Worm (Caenorhabditis elegans) whole organism, L1 larva: ENCODE results near the gene M151.2.

Experiments
- C34B4.2 ChIP-seq: sonication (generic microtip); optimal IDR thresholded peaks from 2 replicates; lab custom pipeline; 2017; ENCODE audit warnings: mild to moderate bottlenecking, missing genetic modification characterization, missing compliant biosample characterization
- Y116A8C.19 ChIP-seq: sonication (generic microtip); optimal IDR thresholded peaks from 2 replicates; lab custom pipeline; 2016; ENCODE audit warnings: missing compliant biosample characterization, missing genetic modification characterization, borderline replicate concordance
- aha-1 ChIP-seq: fragments of 150-350 bp; optimal IDR thresholded peaks from 2 replicates; lab custom pipeline; 2014; ENCODE audit warnings: missing biosample characterization, missing genetic modification characterization
- ama-1 ChIP-seq: fragments of 150-350 bp; optimal IDR thresholded peaks from 2 replicates; lab custom pipeline; 2014
- blmp-1 ChIP-seq: fragments of 150-350 bp; optimal IDR thresholded peaks from 2 replicates; lab custom pipeline; 2014; ENCODE audit warnings: missing biosample characterization, missing genetic modification characterization
- ceh-82 ChIP-seq, 3 experiments: fragments of 150-350 bp in 1 of 3; sonication (generic microtip) in 2 of 3; optimal IDR thresholded peaks; 2 replicates each; lab custom pipeline; 2014 to 2017; ENCODE audit warnings: missing biosample characterization in 3 of 3, missing genetic modification characterization in 3 of 3
- dsc-1 ChIP-seq: sonication (generic microtip); optimal IDR thresholded peaks from 2 replicates; lab custom pipeline; 2016; ENCODE audit warnings: mild to moderate bottlenecking, missing genetic modification characterization, missing compliant biosample characterization
- efl-1 ChIP-seq, 4 experiments: fragments of 150-350 bp; optimal IDR thresholded peaks in 3 of 4; peaks in 1 of 4; 1 replicate in 1 of 4; 2 replicates in 3 of 4; lab custom pipeline; 2014; ENCODE audit warnings: missing biosample characterization in 2 of 4, missing genetic modification characterization in 2 of 4, missing genetic modification reagents in 2 of 4
- egl-27 ChIP-seq, 2 experiments: fragments of 150-350 bp in 1 of 2; sonication (generic microtip); optimal IDR thresholded peaks; 3 replicates each; lab custom pipeline; 2017 to 2018; ENCODE audit warnings: missing biosample characterization in 2 of 2, missing genetic modification characterization in 2 of 2, missing genetic modification reagents in 2 of 2
- elt-2 ChIP-seq: sonication (generic microtip); optimal IDR thresholded peaks from 2 replicates; lab custom pipeline; 2016; ENCODE audit warnings: missing genetic modification characterization, mild to moderate bottlenecking, inconsistent platforms, missing compliant biosample characterization, missing genetic modification reagents
- elt-3 ChIP-seq, 6 experiments: fragments of 150-350 bp in 1 of 6; sonication (generic microtip); optimal IDR thresholded peaks; 2 replicates each; lab custom pipeline; 2017 to 2018; ENCODE audit warnings: missing biosample characterization in 6 of 6, missing genetic modification characterization in 6 of 6, inconsistent platforms in 1 of 6
- fkh-10 ChIP-seq: sonication (generic microtip); optimal IDR thresholded peaks from 2 replicates; lab custom pipeline; 2017; ENCODE audit warnings: missing biosample characterization, missing genetic modification reagents, missing genetic modification characterization
- fkh-4 ChIP-seq: sonication (generic microtip); optimal IDR thresholded peaks from 2 replicates; lab custom pipeline; 2016; ENCODE audit warnings: missing compliant biosample characterization, missing genetic modification characterization, borderline replicate concordance
- irx-1 ChIP-seq: sonication (generic microtip); optimal IDR thresholded peaks from 2 replicates; lab custom pipeline; 2016; ENCODE audit warnings: missing genetic modification characterization, missing compliant biosample characterization
- jun-1 ChIP-seq: fragments of 150-350 bp; optimal IDR thresholded peaks from 2 replicates; lab custom pipeline; 2014; ENCODE audit warnings: missing biosample characterization, missing genetic modification reagents, missing genetic modification characterization
- lin-14 ChIP-seq: fragments of 200-800 bp; sonication (Bioruptor generic); optimal IDR thresholded peaks from 2 replicates; lab custom pipeline; 2018; ENCODE audit warnings: mild to moderate bottlenecking, missing genetic modification characterization, moderate library complexity, missing compliant biosample characterization
- lin-15B ChIP-seq: fragments of 150-350 bp; sonication (generic microtip); optimal IDR thresholded peaks from 3 replicates; lab custom pipeline; 2014; ENCODE audit warnings: missing biosample characterization, missing genetic modification characterization
- lin-35 ChIP-seq, 2 experiments: fragments of 150-350 bp; optimal IDR thresholded peaks; 2 replicates each; lab custom pipeline; 2014; ENCODE audit warnings: missing biosample characterization in 2 of 2, missing genetic modification characterization in 2 of 2, missing genetic modification reagents in 2 of 2
- lin-39 ChIP-seq: fragments of 150-350 bp; optimal IDR thresholded peaks from 2 replicates; lab custom pipeline; 2014; ENCODE audit warnings: missing biosample characterization, missing genetic modification reagents, missing genetic modification characterization
- lir-3 ChIP-seq: sonication (generic microtip); optimal IDR thresholded peaks from 2 replicates; lab custom pipeline; 2016; ENCODE audit warnings: mild to moderate bottlenecking, missing genetic modification characterization, moderate library complexity, missing compliant biosample characterization; ENCODE audit not compliant: poor library complexity
- lsy-2 ChIP-seq, 2 experiments: fragments of 150-350 bp; optimal IDR thresholded peaks; 2 replicates each; lab custom pipeline; 2014; ENCODE audit warnings: missing biosample characterization in 2 of 2, missing genetic modification characterization in 2 of 2
- mab-9 ChIP-seq: fragments of 200-800 bp; sonication (Bioruptor generic); IDR thresholded peaks from 2 replicates; pipeline ENCODE4 v1.3.6; 2022; ENCODE audit warnings: missing genetic modification reagents, missing genetic modification characterization, missing compliant biosample characterization
- mdl-1 ChIP-seq, 2 experiments: fragments of 150-350 bp; optimal IDR thresholded peaks; 2 replicates each; lab custom pipeline; 2014 to 2017; ENCODE audit warnings: missing biosample characterization in 2 of 2, missing genetic modification characterization in 2 of 2, inconsistent platforms in 1 of 2
- mef-2 ChIP-seq: fragments of 150-350 bp; optimal IDR thresholded peaks from 2 replicates; lab custom pipeline; 2014; ENCODE audit warnings: missing biosample characterization, missing genetic modification characterization
- nhr-20 ChIP-seq: sonication (generic microtip); optimal IDR thresholded peaks from 2 replicates; lab custom pipeline; 2016; ENCODE audit warnings: mild to moderate bottlenecking, missing genetic modification characterization, missing compliant biosample characterization
- nhr-237 ChIP-seq: fragments of 150-350 bp; optimal IDR thresholded peaks from 2 replicates; lab custom pipeline; 2014; ENCODE audit warnings: missing biosample characterization, missing genetic modification characterization
- nhr-47 ChIP-seq: sonication (generic microtip); optimal IDR thresholded peaks from 2 replicates; lab custom pipeline; 2016; ENCODE audit warnings: mild to moderate bottlenecking, missing genetic modification characterization, moderate library complexity, missing compliant biosample characterization
- nhr-76 ChIP-seq: sonication (generic microtip); optimal IDR thresholded peaks from 2 replicates; lab custom pipeline; 2017; ENCODE audit warnings: missing biosample characterization, missing genetic modification characterization
- nhr-77 ChIP-seq: fragments of 150-350 bp; optimal IDR thresholded peaks from 2 replicates; lab custom pipeline; 2014; ENCODE audit warnings: missing biosample characterization, missing genetic modification characterization
- nhr-84 ChIP-seq: sonication (generic microtip); optimal IDR thresholded peaks from 2 replicates; lab custom pipeline; 2017; ENCODE audit warnings: missing biosample characterization, missing genetic modification characterization
- nhr-85 ChIP-seq: sonication (generic microtip); peaks from one replicate; lab custom pipeline; 2016; ENCODE audit warnings: missing genetic modification characterization, inconsistent platforms, missing compliant biosample characterization
- pax-3 ChIP-seq: fragments of 200-800 bp; sonication (Bioruptor generic); optimal IDR thresholded peaks from 2 replicates; lab custom pipeline; 2018; ENCODE audit warnings: mild to moderate bottlenecking, missing genetic modification characterization, moderate library complexity, missing compliant biosample characterization
- rnt-1 ChIP-seq: sonication (generic microtip); optimal IDR thresholded peaks from 2 replicates; lab custom pipeline; 2016; ENCODE audit warnings: mild to moderate bottlenecking, missing genetic modification characterization, moderate library complexity, missing compliant biosample characterization
- snpc-4 ChIP-seq: fragments of 150-350 bp; optimal IDR thresholded peaks from 2 replicates; lab custom pipeline; 2014; ENCODE audit warnings: missing biosample characterization, missing genetic modification characterization
- sox-4 ChIP-seq: sonication (generic microtip); optimal IDR thresholded peaks from 2 replicates; lab custom pipeline; 2016; ENCODE audit warnings: missing genetic modification characterization, missing compliant biosample characterization
- tlp-1 ChIP-seq: fragments of 150-350 bp; optimal IDR thresholded peaks from 2 replicates; lab custom pipeline; 2014; ENCODE audit warnings: missing biosample characterization, missing genetic modification characterization
- unc-30 ChIP-seq: sonication (generic microtip); optimal IDR thresholded peaks from 2 replicates; lab custom pipeline; 2017; ENCODE audit warnings: missing biosample characterization, missing genetic modification characterization
- vab-15 ChIP-seq: sonication (generic microtip); optimal IDR thresholded peaks from 2 replicates; lab custom pipeline; 2017; ENCODE audit warnings: missing genotype, mild to moderate bottlenecking, missing genetic modification characterization, missing compliant biosample characterization
- zip-4 ChIP-seq: fragments of 200-800 bp; sonication (Bioruptor generic); optimal IDR thresholded peaks from 2 replicates; lab custom pipeline; 2018; ENCODE audit warnings: mild to moderate bottlenecking, missing genetic modification characterization, moderate library complexity, missing compliant biosample characterization
- ztf-4 ChIP-seq: fragments of 150-350 bp; optimal IDR thresholded peaks from 2 replicates; lab custom pipeline; 2014; ENCODE audit warnings: missing biosample characterization, missing genetic modification characterization

The M151.2 gene

DNA sequence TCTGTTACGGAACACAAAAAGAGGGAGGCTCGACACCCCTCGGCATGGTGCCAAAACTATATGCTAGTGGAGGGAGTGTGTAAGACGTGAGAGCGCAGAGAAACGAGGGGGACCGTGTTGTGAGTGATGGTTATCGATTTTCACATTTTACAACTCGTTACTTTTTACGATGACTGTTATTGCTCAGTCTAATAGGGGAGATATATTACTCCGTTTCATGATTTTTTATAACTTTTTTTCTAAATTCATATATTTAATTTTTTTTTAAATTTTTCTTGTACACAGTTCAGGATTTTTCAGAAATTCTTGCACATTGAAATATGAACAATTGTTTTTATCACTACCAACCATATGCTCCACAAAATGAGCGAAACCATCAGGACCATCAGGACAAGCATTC, 24.5 kb downstream of the M151.2 start, which contains the start of gene F19B10.5:
TSS of gene F19B10.5 (plus strand) at position 301 of the 400 bp plus-strand sequence.
- no peak for TF ChIP-seq fkh-10 (GFP tag; lab: Kevin White, UChicago)
- no peak for TF ChIP-seq efl-1 (optimal IDR thresholded peaks at IDR 0.05; lab: Kevin White, UChicago)
- TF ChIP-seq efl-1 (GFP tag; optimal IDR thresholded peaks at IDR 0.05 in 1 of 2; lab: Kevin White, UChicago), result peak in 1 of 2 experiments; percentile 31

DNA sequence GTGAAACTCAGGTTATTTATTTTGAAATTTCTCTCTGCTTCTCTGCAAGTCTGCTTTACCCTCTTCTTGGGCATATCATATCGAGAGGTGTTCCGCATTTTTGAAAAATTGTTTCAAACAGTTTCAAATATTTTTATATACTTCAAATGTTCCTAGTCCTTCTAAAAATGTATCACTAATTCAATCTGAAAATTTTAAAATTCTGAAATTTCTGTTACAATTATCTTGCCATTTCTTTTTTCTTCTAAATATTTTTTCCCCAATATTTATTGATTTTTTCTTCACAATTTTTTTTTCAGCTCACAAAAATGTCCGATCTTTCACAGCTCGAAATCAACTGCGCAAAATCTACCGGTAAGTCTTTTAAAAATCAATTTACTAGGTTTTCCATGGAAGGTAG, 28.9 kb downstream of the M151.2 start, which contains the start of gene F19B10.4:
TSS of gene F19B10.4 (plus strand) at position 301 of the 400 bp plus-strand sequence.
- TF ChIP-seq fkh-4 (tag; lab: Kevin White, UChicago), result no peak
- no peak for TF ChIP-seq lin-39 (tag; lab: Kevin White, UChicago)
- no peak for TF ChIP-seq zip-4 (GFP tag; lab: Kevin White, UChicago)
- TF ChIP-seq efl-1 (optimal IDR thresholded peaks at IDR 0.05; lab: Kevin White, UChicago), result no peak
- no peak for TF ChIP-seq efl-1 (GFP tag; optimal IDR thresholded peaks at IDR 0.05 in 1 of 2; lab: Kevin White, UChicago)
- TF ChIP-seq nhr-76, result no peak
- TF ChIP-seq lsy-2 (tag; optimal IDR thresholded peaks at IDR 0.05; lab: Kevin White, UChicago), result no peak
- TF ChIP-seq mef-2 (tag; lab: Kevin White, UChicago), result no peak
- no peak for TF ChIP-seq rnt-1 (tag; lab: Kevin White, UChicago)
- no peak for TF ChIP-seq nhr-20 (tag; lab: Kevin White, UChicago)
- TF ChIP-seq nhr-85 (tag; lab: Kevin White, UChicago), result no peak
- no peak for TF ChIP-seq jun-1 (tag; lab: Kevin White, UChicago)
- no peak for TF ChIP-seq C34B4.2 (tag; lab: Kevin White, UChicago)
- no peak for TF ChIP-seq Y116A8C.19 (tag; lab: Kevin White, UChicago)
- no peak for TF ChIP-seq aha-1 (tag; lab: Kevin White, UChicago)
- TF ChIP-seq mdl-1 (tag; optimal IDR thresholded peaks at IDR 0.05; lab: Kevin White, UChicago), result no peak

DNA sequence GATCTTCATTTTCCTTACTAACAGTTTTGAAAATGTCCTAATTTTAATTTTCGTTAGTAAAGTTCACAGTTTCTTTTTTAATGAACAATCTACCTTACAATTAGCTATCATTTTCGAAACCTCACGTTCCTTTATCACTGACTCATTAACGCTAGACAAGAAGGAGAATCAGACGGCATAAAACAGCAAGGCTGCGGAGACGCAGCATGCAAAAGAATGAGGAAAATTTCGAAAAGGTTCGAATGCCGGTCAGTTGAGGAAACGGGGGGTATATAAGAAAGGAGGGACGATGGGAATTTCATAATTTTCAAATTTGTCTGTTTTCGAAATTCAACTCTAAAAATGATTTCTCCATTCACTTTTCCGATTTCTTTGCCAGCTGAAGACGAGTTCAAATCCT, 31.0 kb downstream of the M151.2 start, which contains the start of gene F19B10.13:
TSS of gene F19B10.13 (plus strand) at position 343 of the 400 bp plus-strand sequence.
- TF ChIP-seq efl-1 (optimal IDR thresholded peaks at IDR 0.05; lab: Kevin White, UChicago) (peak; percentile 20 to 29), efl-1 (GFP tag; optimal IDR thresholded peaks at IDR 0.05 in 1 of 2; lab: Kevin White, UChicago) (no peak), sox-4 (tag; lab: Kevin White, UChicago) (no peak), lin-14 (GFP tag; lab: Kevin White, UChicago) (peak; percentile 49), tlp-1 (tag; lab: Kevin White, UChicago) (no peak), elt-3 (tag; optimal IDR thresholded peaks at IDR 0.05; lab: Kevin White, UChicago) (peak in 1 of 6 experiments; percentile 9), fkh-10 (GFP tag; lab: Kevin White, UChicago) (no peak), blmp-1 (tag; lab: Kevin White, UChicago) (no peak), lin-15B (tag; lab: Kevin White, UChicago) (no peak), elt-2 (tag; lab: Kevin White, UChicago) (peak; percentile 41), irx-1 (tag; lab: Kevin White, UChicago) (no peak), unc-30 (no peak), lin-39 (tag; lab: Kevin White, UChicago) (no peak), mab-9 (GFP tag; lab: Robert Waterston, UW) (no peak), jun-1 (tag; lab: Kevin White, UChicago) (no peak), nhr-47 (tag; lab: Kevin White, UChicago) (no peak), dsc-1 (tag; lab: Kevin White, UChicago) (no peak), rnt-1 (tag; lab: Kevin White, UChicago) (peak; percentile 27), lsy-2 (tag; optimal IDR thresholded peaks at IDR 0.05; lab: Kevin White, UChicago) (no peak), lin-35 (GFP tag; optimal IDR thresholded peaks at IDR 0.05; lab: Kevin White, UChicago) (peak in 1 of 2 experiments; percentile 45), ama-1 (no peak)

DNA sequence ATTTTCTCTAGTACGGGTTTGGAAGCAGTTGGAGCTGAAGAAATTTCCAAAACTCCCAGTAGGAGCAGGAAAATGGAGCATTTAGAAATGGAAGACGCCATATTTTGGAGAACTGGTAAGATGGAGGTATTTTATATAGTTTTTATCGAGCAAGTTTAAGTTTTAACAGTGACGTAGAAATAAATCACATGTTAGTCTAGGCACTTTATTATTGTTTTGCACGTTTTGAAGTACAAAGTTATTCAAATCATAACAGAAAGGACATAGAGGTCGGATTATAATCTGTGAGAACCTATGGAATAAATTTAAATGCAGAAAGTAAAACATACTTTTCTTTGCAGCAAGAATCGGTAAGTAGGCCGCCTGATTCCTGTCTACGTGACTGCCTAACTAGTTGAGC, 32.9 kb downstream of the M151.2 start, which contains the start of gene F19B10.6:
TSS of gene F19B10.6 (minus strand) at position 101 of the 400 bp plus-strand sequence.
- TF ChIP-seq vab-15 (no peak), lir-3 (tag; lab: Kevin White, UChicago) (no peak), ztf-4 (tag; lab: Kevin White, UChicago) (no peak), nhr-237 (tag; lab: Kevin White, UChicago) (no peak), efl-1 (optimal IDR thresholded peaks at IDR 0.05; lab: Kevin White, UChicago) (no peak), efl-1 (GFP tag; optimal IDR thresholded peaks at IDR 0.05 in 1 of 2; lab: Kevin White, UChicago) (no peak), fkh-10 (GFP tag; lab: Kevin White, UChicago) (no peak), nhr-77 (tag; lab: Kevin White, UChicago) (no peak), nhr-84 (no peak), elt-3 (tag; optimal IDR thresholded peaks at IDR 0.05; lab: Kevin White, UChicago) (no peak), pax-3 (tag; lab: Kevin White, UChicago) (no peak), ceh-82 (tag; optimal IDR thresholded peaks at IDR 0.05; lab: Kevin White, UChicago) (no peak), egl-27 (tag; optimal IDR thresholded peaks at IDR 0.05; lab: Kevin White, UChicago) (no peak), snpc-4 (tag; lab: Kevin White, UChicago) (no peak), C34B4.2 (tag; lab: Kevin White, UChicago) (no peak)
